Fruit fly (Drosophila melanogaster) whole organism, embryonic: Measurements from ENCODE around the gene CG15365.

Experiments used
- CG11456 ChIP-seq: fragments of 200-800 bp; sonication (Bioruptor generic); IDR thresholded peaks from 3 replicates; pipeline ENCODE4 v1.3.6; 2022; ENCODE audit warnings: missing biosample characterization, missing genetic modification characterization
- CG14667 ChIP-seq: fragments of 200-800 bp; sonication (Bioruptor generic); IDR thresholded peaks from 2 replicates; pipeline ENCODE4 v1.3.6; 2022; ENCODE audit warnings: missing biosample characterization, missing genetic modification characterization
- Oaz ChIP-seq: fragments of 200-800 bp; sonication (Bioruptor generic); IDR thresholded peaks from 2 replicates; pipeline ENCODE4 v1.3.6; 2022; ENCODE audit warnings: missing biosample characterization, missing genetic modification characterization
- az2 ChIP-seq: fragments of 200-800 bp; sonication (Bioruptor generic); optimal IDR thresholded peaks from 3 replicates; lab custom pipeline; 2016; ENCODE audit warnings: missing biosample characterization, missing genetic modification characterization
- exex ChIP-seq: fragments of 200-800 bp; sonication (Bioruptor generic); optimal IDR thresholded peaks from 4 replicates; lab custom pipeline; 2018; ENCODE audit warnings: missing biosample characterization, mild to moderate bottlenecking, missing genetic modification characterization, moderate library complexity
- eyg ChIP-seq: fragments of 200-800 bp; sonication (Bioruptor generic); optimal IDR thresholded peaks from 3 replicates; lab custom pipeline; 2016; ENCODE audit warnings: missing biosample characterization, missing genetic modification characterization

DNA sequence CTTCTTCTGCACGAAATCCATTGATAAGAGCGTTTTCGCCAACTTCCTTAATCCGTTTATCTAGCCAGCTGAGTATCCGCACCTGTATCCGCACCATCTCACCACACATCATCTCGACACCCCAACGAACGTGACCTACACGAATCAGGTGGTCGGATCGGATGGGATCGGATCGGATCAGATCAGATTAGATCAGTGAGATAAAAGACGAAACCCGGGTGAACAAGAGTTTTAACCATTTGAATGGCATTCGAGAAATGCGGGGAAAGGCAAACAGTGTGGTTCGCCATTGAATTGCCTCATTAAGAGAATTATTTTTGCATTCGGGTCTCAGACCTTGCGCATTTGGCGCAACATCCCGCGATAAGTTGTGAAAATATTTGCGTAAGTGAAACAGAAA lies 22.9 kb downstream of the CG15365 start:
- no peak for TF ChIP-seq Oaz (GFP tag; lab: Robert Waterston, UW)
- no peak for TF ChIP-seq az2
- no peak for TF ChIP-seq CG14667 (GFP tag; lab: Robert Waterston, UW)
- TF ChIP-seq CG11456 = no peak
- no peak for TF ChIP-seq exex (tag; lab: Kevin White, UChicago)
- no peak for TF ChIP-seq eyg (GFP tag; lab: Kevin White, UChicago)
